Worm (Caenorhabditis elegans) whole organism, mixed stage, embryonic: ENCODE data around the gene sri-43.
"Not testable (repeated sequence)": the region's sequence is repeated elsewhere in the genome, so short reads cannot be mapped to it uniquely, and the experiment has no call there.

Experiments
- blmp-1 ChIP-seq: fragments of 150-350 bp; optimal IDR thresholded peaks from 2 replicates; lab custom pipeline; 2014; ENCODE audit warnings: missing biosample characterization, missing genetic modification characterization
- ces-1 ChIP-seq: fragments of 150-350 bp; optimal IDR thresholded peaks from 2 replicates; lab custom pipeline; 2014; ENCODE audit warnings: missing biosample characterization, missing genetic modification reagents, missing genetic modification characterization
- snpc-4 ChIP-seq: fragments of 150-350 bp; optimal IDR thresholded peaks from 2 replicates; lab custom pipeline; 2014; ENCODE audit warnings: missing biosample characterization, missing genetic modification characterization

DNA sequence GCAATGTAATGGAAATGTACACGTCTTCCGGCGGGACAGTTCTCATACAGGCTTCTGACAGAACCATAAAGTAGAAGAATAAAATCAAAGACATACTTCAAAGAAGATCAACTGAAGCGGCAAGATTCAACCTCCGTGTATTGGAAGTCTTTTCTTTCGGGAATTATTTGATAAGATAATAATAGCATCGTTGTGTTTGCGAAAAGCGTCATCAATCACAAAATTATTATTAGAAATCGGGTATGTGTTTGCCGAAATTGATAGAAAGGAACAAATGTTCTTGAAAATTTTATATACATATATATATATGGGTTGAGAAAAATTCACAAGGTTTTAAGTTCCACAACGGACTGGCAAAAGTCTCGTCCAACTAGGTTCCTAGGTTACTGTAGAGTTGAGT is 47.1 kb upstream of the sri-43 start, which contains the start of gene Y27F2A.9:
- not testable (repeated sequence) for TF ChIP-seq blmp-1; snpc-4; ces-1 (GFP tag; lab: Kevin White, UChicago)
